Fruit fly (Drosophila melanogaster): ENCODE measurements around the gene mmm.
A peak's percentile ranks its signal among the peaks of the same experiment; 100 is the strongest.

Gene mmm

dm6 chr3L:7606336-7607001 lies 23.2 kb downstream of the mmm start:
- TF ChIP-seq woc (GFP tag; optimal IDR thresholded peaks at IDR 0.05) = no peak
- TF ChIP-seq h (GFP tag; optimal IDR thresholded peaks at IDR 0.05) = peak; percentile 15
- no peak for TF ChIP-seq dmrt93B (GFP tag; optimal IDR thresholded peaks at IDR 0.05)

- TF ChIP-seq jim (GFP tag; optimal IDR thresholded peaks at IDR 0.05) (no peak), fru (GFP tag; optimal IDR thresholded peaks at IDR 0.05) (peak; percentile 16), Sp1 (GFP tag; optimal IDR thresholded peaks at IDR 0.05) (no peak), Hnf4 (GFP tag; optimal IDR thresholded peaks at IDR 0.05) (no peak), Vsx2 (GFP tag; optimal IDR thresholded peaks at IDR 0.05; ENCODE audit: partially characterized antibody) (peak; percentile 63), CrebA (GFP tag; optimal IDR thresholded peaks at IDR 0.05; ENCODE audit: borderline replicate concordance) (no peak)
Observed at dm6 chr3L:7610522-7610921, 27.3 kb downstream of the mmm start.

- no peak for TF ChIP-seq psq (GFP tag; optimal IDR thresholded peaks at IDR 0.05)
- TF ChIP-seq Vsx2 (GFP tag; optimal IDR thresholded peaks at IDR 0.05; ENCODE audit: partially characterized antibody) = no peak
- TF ChIP-seq GATAd (GFP tag; optimal IDR thresholded peaks at IDR 0.05) = no peak
- no peak for TF ChIP-seq Sp1 (GFP tag; optimal IDR thresholded peaks at IDR 0.05)
- TF ChIP-seq dsf (GFP tag; optimal IDR thresholded peaks at IDR 0.05; ENCODE audit: borderline replicate concordance) = no peak
- no peak for TF ChIP-seq dl (GFP tag; optimal IDR thresholded peaks at IDR 0.05; ENCODE audit: insufficient read depth in 1 of 2, partially characterized antibody in 2 of 2)
- TF ChIP-seq CG32264 (GFP tag; optimal IDR thresholded peaks at IDR 0.05) = no peak
- TF ChIP-seq usp (GFP tag; optimal IDR thresholded peaks at IDR 0.05) = no peak
- TF ChIP-seq Hnf4 (GFP tag; optimal IDR thresholded peaks at IDR 0.05) = no peak
- TF ChIP-seq sage (GFP tag; optimal IDR thresholded peaks at IDR 0.05) = no peak
- no peak for TF ChIP-seq Abd-B (GFP tag; optimal IDR thresholded peaks at IDR 0.05)
- TF ChIP-seq CG9705 (GFP tag; optimal IDR thresholded peaks at IDR 0.05) = no peak
- no peak for TF ChIP-seq ey (GFP tag; optimal IDR thresholded peaks at IDR 0.05)
- TF ChIP-seq jim (GFP tag; optimal IDR thresholded peaks at IDR 0.05) = no peak
- TF ChIP-seq h (GFP tag; optimal IDR thresholded peaks at IDR 0.05) = no peak
- no peak for TF ChIP-seq lola (GFP tag; optimal IDR thresholded peaks at IDR 0.05)
- no peak for TF ChIP-seq woc (GFP tag; optimal IDR thresholded peaks at IDR 0.05)
- TF ChIP-seq HLH106 (tag; optimal IDR thresholded peaks at IDR 0.05) = no peak
Observed at dm6 chr3L:7611229-7611628, 28.0 kb downstream of the mmm start.

- peak; percentile 77 for TF ChIP-seq Jra (GFP tag; optimal IDR thresholded peaks at IDR 0.05)
- TF ChIP-seq OdsH (GFP tag; optimal IDR thresholded peaks at IDR 0.05) = peak; percentile 86
- TF ChIP-seq Dfd (GFP tag; optimal IDR thresholded peaks at IDR 0.05) = no peak
- peak in 1 of 2 experiments; percentile 90 for TF ChIP-seq foxo (GFP tag; optimal IDR thresholded peaks at IDR 0.05)
- no peak for TF ChIP-seq Mio (GFP tag; optimal IDR thresholded peaks at IDR 0.05)
- TF ChIP-seq pan (optimal IDR thresholded peaks at IDR 0.05) = no peak
- TF ChIP-seq CG9705 (GFP tag; optimal IDR thresholded peaks at IDR 0.05) = peak; percentile 57
- no peak for TF ChIP-seq jim (GFP tag; optimal IDR thresholded peaks at IDR 0.05)
- TF ChIP-seq Myc (optimal IDR thresholded peaks at IDR 0.05) = no peak
- no peak for TF ChIP-seq dl (GFP tag; optimal IDR thresholded peaks at IDR 0.05; ENCODE audit: insufficient read depth in 1 of 2, partially characterized antibody in 2 of 2)
- TF ChIP-seq sage (GFP tag; optimal IDR thresholded peaks at IDR 0.05) = peak; percentile 41
- TF ChIP-seq CG32264 (GFP tag; optimal IDR thresholded peaks at IDR 0.05) = peak; percentile 56
- TF ChIP-seq CrebA (GFP tag; optimal IDR thresholded peaks at IDR 0.05; ENCODE audit: borderline replicate concordance) = peak; percentile 15
- TF ChIP-seq Dif (GFP tag; optimal IDR thresholded peaks at IDR 0.05; ENCODE audit: partially characterized antibody) = no peak
- no peak for TF ChIP-seq Vsx2 (GFP tag; optimal IDR thresholded peaks at IDR 0.05; ENCODE audit: partially characterized antibody)
- no peak for TF ChIP-seq Hr78 (GFP tag; optimal IDR thresholded peaks at IDR 0.05)
- peak; percentile 88 for TF ChIP-seq Hnf4 (GFP tag; optimal IDR thresholded peaks at IDR 0.05)
- peak; percentile 77 for TF ChIP-seq Sp1 (GFP tag; optimal IDR thresholded peaks at IDR 0.05)
- TF ChIP-seq N (GFP tag; optimal IDR thresholded peaks at IDR 0.05) = no peak
- no peak for TF ChIP-seq sv (GFP tag; optimal IDR thresholded peaks at IDR 0.05)
- peak; percentile 89 for TF ChIP-seq fru (GFP tag; optimal IDR thresholded peaks at IDR 0.05)
- peak; percentile 93 for TF ChIP-seq h (GFP tag; optimal IDR thresholded peaks at IDR 0.05)
- no peak for TF ChIP-seq lola (GFP tag; optimal IDR thresholded peaks at IDR 0.05)
- TF ChIP-seq usp (GFP tag; optimal IDR thresholded peaks at IDR 0.05) = no peak
- no peak for TF ChIP-seq Abd-B (GFP tag; optimal IDR thresholded peaks at IDR 0.05)
- TF ChIP-seq rgr (GFP tag; optimal IDR thresholded peaks at IDR 0.05) = peak; percentile 88
- no peak for TF ChIP-seq dsf (GFP tag; optimal IDR thresholded peaks at IDR 0.05; ENCODE audit: borderline replicate concordance)
- TF ChIP-seq GATAd (GFP tag; optimal IDR thresholded peaks at IDR 0.05) = peak; percentile 32
- TF ChIP-seq woc (GFP tag; optimal IDR thresholded peaks at IDR 0.05) = peak; percentile 77
- peak; percentile 77 for TF ChIP-seq psq (GFP tag; optimal IDR thresholded peaks at IDR 0.05)
- no peak for TF ChIP-seq Rel (GFP tag; optimal IDR thresholded peaks at IDR 0.05)
- no peak for TF ChIP-seq Rel (tag; optimal IDR thresholded peaks at IDR 0.05)
- TF ChIP-seq HLH106 (tag; optimal IDR thresholded peaks at IDR 0.05) = peak; percentile 69
- TF ChIP-seq ey (GFP tag; optimal IDR thresholded peaks at IDR 0.05) = peak; percentile 88
- TF ChIP-seq br (GFP tag; optimal IDR thresholded peaks at IDR 0.05) = peak; percentile 84
- TF ChIP-seq Hr83 (GFP tag; optimal IDR thresholded peaks at IDR 0.05; ENCODE audit: poor library complexity, severe bottlenecking) = no peak
- TF ChIP-seq brk (GFP tag; optimal IDR thresholded peaks at IDR 0.05) = peak; percentile 81
- peak; percentile 63 for TF ChIP-seq dmrt93B (GFP tag; optimal IDR thresholded peaks at IDR 0.05)
- TF ChIP-seq tai (GFP tag; optimal IDR thresholded peaks at IDR 0.05) = peak; percentile 71
Observed at dm6 chr3L:7614226-7614625, 31.0 kb downstream of the mmm start.

All from whole organism, wandering third instar larva.